Fruit fly (Drosophila melanogaster): ENCODE data around the gene fusl.

fusl gene

DNA sequence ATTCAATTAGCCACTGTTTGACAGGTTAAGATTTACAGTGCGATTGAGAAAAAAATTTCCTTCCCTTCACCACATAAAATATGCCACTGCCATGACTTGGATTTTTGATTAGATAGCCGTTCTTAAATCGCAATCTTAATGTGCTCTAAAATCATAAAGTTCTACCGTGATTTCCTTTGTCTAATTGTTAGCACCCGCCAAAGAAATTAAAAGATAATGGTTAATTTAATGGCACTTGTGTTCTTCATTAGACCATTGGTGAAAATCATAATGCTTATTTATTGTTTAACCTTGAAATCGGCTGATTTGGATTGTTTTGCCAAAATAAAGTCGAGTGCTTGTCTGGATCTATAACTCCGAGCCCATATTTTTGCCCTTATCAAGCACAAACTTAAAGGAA is 714 bp downstream of the fusl start:
- TF ChIP-seq noc (tag; optimal IDR thresholded peaks at IDR 0.05): peak; percentile 57

DNA sequence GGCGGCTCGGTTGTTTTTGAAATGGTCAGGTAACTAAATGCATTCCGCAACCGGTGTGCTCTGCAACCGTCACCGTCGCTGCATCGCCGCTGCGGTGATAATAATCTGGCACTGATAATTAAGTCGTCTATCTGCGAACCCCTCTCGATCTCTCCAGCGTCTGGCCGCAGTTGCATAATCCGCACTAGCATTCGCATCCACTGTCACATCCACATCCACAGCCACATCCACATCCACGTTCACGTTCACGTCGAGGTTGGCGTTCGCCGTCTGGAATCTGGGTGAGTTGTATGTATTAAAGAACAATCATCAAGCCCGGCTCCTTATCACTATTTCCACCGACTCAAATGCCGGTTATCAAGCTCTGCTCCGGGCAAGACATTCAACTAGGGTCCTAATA is 5.3 kb downstream of the fusl start:
- TF ChIP-seq noc (tag; optimal IDR thresholded peaks at IDR 0.05): no peak

DNA sequence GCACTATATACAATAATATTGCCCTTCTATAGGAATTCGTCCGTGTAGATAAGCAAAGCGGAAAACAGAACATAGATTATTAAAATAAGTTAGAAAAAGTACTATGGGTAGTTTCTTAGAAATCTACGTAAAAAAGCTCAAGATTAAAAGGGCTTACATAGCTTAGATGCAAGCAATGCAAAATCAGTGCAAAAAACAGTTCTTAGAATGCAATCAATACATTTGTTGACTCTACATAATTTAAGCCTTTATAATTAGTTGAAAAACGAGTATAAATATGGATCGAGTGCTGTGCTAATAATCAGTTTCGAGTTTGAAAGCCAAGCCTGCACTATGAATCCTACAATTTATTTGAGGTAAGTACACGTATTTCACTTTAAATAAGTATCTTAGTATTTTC is 8.3 kb downstream of the fusl start, which contains the start of gene TotM:
Gene TotM (plus strand): TSS at position 301 of the 400 bp plus-strand sequence.
- no peak for TF ChIP-seq noc (tag; optimal IDR thresholded peaks at IDR 0.05)

DNA sequence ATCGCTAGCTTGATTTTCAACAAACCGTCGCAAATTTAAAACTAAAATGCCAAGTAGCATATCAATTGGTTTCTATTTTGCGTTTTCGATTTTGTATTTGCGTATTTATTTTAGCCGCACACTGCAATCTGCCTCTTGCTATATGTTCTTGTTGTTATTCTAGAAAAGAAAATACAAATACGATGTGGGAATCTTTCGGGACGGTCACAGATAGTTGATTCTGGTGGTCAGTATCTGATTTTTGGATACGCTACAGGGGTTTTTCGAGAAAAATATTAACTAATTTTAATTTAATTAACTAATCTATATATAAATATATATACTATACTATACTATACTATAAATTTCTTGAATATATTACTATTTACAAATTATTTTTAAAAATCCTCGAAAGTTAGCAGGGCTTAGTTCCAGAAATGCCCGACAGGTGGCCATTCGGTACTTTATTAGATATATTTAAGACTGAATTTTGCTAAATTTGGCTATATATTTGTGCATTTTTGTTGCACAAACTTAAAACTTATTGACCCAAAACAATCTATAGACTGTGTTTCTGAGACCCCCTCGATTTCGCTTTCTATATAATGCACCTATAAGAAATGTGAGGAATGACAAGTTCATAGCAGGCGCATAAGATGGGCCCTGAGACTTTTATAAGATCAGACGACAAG is 8.9 kb downstream of the fusl start, which contains the start of gene CG14022:
Gene CG14022 (minus strand): TSS at position 51 of the 671 bp plus-strand sequence.
- no peak for TF ChIP-seq noc (tag; optimal IDR thresholded peaks at IDR 0.05)

DNA sequence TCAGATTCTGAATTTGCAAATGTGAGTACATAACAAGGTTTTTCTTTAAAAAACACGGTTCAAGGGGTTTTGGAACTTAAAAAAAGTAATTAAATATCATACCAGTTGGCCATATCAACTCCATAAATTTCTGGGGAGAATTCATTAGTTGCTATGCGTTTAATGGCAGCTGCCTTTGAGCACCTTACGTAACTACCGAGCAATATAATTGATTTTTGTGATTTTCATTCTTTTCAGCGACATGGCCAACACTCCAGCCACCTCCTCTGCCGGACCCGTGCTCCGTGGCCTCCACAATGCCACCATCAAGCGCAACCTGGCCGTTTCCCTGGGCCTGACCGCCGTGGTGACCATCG is 10.6 kb downstream of the fusl start:
- TF ChIP-seq noc (tag; optimal IDR thresholded peaks at IDR 0.05): no peak

DNA sequence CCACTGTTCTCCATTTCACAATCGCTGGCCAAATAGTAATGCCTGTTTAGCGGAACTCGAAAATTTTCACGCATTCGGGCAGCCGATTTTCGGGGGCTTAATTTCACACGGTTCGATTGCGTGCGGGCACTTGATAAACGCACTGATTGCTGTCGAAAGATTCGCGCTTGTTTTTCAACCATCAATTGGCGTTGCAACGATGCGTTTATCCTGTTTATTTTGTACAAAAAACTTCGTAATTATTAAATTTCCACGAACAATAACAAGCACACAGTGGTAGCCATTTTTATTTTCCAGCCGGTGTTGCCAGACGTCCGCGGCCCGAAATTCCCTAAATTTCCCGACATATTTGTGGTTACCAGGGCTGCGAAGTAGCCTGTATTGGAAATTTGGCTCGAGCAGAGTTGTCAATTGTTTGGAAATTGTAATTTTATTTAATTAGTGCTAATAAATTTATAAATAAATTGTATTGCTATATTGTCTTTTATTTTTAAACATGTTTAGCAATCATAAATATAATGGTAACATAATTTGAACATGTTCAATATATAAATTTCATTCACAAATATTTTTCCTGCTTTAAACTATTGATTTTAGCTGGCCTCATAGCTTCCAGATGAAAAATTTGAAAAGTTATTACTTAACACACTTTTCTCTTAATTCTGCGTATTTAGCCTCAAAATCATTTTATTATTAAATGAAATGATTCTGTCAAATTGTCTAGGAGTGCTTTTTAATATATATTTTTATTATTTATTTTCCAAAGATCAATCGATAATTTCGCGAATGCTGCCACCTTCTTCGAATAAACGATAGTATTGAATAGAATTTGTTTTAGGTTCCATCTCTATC is 11.2 kb downstream of the fusl start, which contains the start of the genes Ncoa6 and cype:
Gene Ncoa6 (minus strand): TSS at position 270 of the 852 bp plus-strand sequence.
Gene cype (plus strand): TSS at position 814 of the 852 bp plus-strand sequence.
- no peak for TF ChIP-seq noc (tag; optimal IDR thresholded peaks at IDR 0.05)

DNA sequence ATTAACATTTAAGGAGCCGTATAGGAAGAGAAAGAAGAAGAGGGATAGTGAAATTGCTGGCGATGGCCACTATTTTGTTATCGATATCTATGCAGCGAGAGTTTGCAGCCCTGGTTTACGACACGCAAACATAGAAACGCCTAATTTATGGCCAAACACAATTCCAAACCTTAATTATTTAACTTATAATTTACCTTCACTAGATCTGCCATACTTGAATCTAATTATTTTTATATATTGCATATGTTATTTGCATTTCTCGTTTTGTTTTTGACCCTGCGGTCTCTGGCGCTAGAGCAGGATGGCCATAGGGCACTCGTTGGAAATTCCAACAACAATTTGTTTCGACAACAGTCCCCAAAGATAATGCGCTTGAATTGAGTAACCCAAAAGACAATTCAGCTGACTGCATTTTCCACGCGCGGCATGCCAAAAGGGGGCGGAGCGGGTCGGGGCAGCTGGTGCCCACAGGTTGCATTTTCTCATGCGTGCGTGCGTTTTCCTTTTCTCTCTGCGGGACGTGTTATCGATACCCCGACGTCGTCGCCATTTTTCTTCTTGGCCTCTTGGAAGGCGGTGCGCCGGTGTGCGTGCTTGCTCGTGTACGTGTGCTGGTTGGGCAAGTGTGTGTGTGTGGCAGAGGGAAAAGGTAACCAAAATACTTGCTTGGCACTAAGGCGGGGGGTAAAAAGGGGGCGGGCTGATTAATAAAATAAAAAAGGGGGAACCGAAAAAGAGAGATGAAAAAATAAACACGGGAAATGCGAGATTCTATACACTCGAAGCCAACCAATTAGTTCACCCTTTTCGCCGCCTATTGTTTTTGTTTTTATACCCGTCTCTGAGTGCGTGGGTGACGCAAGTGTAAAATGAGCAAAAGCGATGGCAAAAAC is 12.7 kb downstream of the fusl start:
- peak; percentile 27 for TF ChIP-seq noc (tag; optimal IDR thresholded peaks at IDR 0.05)

DNA sequence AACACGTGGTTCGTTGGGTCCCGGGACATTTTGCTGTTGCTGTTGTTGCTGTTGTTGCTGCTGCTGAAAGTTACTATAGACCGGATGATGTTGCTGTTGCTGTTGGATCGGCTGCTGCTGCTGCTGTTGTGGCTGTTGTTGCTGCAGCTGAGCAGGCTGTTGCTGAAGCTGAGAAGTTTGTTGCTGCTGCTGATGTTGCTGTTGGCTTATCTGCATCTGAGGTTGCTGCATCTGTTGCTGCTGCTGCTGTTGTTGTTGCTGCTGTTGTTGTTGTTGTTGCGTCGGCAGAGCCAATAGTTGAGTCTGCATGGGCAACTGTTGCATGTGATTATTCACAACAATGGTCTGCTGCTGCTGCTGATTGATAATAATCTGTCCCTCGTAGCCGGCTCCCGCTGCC is 16.9 kb downstream of the fusl start:
- TF ChIP-seq noc (tag; optimal IDR thresholded peaks at IDR 0.05): no peak

DNA sequence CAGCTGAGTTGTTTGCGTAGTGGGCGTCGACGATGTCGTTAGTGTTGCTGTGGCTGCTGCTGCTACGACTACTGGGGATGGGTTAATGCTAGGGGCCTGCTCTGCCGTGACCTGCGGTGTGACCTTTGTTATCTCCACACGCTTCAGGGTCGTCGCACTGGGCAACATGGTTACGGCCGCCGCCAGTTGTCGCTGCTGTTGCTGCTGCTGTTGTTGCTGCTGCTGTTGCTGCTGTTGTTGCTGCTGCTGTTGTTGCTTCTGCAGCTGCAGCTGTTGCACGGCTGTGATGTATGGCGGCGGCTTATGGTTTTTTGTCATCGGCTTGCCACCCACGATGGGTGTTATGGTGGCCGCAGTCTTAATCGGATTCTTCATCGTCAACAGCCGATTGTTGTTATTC is 17.8 kb downstream of the fusl start:
- no peak for TF ChIP-seq noc (tag; optimal IDR thresholded peaks at IDR 0.05)

DNA sequence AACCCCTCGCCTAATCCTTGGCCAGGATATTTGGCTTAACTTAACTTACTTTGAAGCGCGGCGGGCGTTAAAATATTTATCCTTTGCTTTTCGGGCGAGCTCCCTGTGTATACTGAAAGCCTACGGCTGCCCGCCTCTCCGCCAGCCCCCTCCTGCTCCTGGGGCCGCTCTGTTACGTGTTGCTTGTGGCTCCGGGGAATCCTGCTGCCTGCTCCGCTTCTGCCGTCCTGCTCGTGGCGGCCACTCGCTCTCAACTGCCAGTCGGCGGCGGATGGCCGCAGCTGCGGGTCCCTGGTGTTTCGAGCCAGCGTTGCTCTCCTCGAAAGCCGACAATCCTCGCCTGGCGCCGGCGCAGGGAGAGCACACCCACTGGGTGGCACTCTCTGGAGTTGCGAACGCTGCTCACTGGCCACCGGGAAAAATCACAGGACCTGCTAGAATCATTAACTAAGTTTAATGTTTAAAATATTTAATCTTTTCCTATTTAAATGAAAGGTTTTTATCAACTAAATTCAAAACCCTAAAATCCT is 23.2 kb downstream of the fusl start, which contains the start of gene CG14024:
Gene CG14024 (minus strand): TSS at position 266 of the 530 bp plus-strand sequence.
- no peak for TF ChIP-seq noc (tag; optimal IDR thresholded peaks at IDR 0.05)

DNA sequence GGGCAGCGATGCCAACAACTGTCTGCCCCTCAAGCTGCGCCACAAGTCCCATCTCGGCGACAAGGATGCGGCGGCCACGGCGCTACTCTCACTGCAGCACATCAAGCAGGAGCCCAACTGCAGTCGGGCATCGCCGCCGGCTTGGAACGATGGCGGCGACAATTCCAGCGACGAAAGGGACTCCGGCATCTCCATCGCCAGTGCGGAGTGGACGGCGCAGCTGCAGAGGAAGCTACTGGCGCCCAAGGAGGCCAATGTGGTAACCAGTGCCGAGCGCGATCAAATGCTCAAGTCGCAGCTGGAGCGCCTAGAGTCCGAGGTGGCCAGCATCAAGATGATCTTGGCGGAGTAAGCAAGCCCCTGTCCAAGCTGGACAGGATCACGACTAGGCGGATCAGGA is 28.5 kb downstream of the fusl start:
- TF ChIP-seq noc (tag; optimal IDR thresholded peaks at IDR 0.05): no peak

DNA sequence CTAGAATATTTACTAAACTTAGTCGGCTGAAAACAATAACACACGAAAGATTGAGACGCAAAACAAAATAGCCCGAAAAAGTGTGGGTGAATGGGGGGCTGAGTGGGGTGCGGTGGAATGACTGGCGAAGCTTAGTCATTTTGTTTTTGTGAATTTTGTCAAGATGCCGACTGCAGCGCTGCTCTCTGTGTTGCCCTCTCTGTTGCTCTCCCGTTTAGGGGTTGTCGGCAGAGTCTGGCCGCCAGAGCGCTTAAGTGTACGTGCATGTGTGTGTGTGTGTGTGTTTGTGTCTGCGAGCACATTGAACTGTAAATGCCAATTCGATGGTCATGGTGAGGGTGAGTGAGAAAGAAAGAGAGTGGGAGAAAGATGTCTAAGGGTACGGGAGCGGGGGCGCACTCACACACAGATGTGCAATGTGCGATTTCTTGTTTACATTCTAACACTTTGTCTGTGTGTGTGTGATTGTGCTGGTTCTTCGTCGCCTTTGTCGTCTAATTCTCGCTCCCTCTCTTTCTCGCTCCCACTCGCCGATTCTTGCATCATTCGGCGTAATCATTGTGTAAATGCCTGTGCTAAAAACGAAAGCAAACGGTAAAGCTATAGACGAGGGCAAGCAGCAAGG is 31.4 kb downstream of the fusl start:
- TF ChIP-seq noc (tag; optimal IDR thresholded peaks at IDR 0.05): peak; percentile 27

DNA sequence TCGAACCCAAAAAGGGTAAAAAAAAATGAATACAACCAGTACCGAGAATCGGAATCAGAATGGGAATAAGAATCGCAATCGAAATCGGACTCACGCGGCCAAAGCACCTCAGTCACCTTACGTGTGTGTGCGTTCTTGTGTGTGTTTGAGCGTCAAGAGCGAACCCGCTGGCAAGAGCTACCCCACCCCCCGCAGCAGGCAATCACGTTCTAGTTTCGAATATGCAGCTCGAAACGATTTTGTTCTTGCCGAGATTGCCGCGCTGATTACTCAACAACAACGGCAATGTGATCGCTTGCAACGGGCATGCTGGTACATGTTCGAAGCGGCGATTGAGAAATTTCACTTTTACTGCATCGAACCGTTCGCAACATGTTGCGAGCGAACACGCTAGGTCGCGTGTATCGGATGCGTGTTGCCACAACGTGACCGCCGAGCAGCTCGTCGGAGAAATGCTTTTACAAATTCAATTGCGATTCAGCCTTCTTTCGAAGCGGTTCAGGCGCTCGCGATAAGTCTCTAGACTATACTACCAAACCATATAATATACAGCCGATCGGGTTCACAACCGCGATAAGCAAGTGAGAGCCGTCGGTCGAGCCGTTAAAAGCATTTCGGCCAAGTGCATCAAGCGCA is 32.5 kb downstream of the fusl start:
- peak; percentile 53 for TF ChIP-seq noc (tag; optimal IDR thresholded peaks at IDR 0.05)

DNA sequence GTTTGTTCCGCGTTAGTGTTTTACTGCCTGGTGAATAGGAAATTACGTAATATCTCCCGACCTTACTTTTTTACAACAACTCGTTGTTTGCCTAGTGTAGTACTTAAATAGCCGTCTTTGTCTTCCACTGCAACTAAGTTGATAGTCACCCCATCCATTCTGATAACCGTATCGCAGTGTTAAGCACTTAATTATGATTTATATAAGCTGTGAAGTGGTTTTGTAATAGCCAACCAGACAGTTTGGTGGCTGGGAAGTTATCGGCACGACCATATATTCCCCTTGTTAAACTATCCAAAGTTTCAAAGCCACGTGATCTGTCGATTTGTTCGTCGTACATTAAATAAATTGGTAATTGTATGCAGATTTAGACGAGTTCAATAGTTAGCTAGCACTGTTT is 33.5 kb downstream of the fusl start:
- TF ChIP-seq noc (tag; optimal IDR thresholded peaks at IDR 0.05): no peak
